Worm (Caenorhabditis elegans) whole organism, L1 larva: ENCODE data around the gene C06B3.6.

Source experiments
- ama-1 ChIP-seq: fragments of 150-350 bp; optimal IDR thresholded peaks from 2 replicates; lab custom pipeline; 2014
- dpl-1 ChIP-seq, 3 experiments: fragments of 150-350 bp in 2 of 3; sonication (generic microtip) in 1 of 3; optimal IDR thresholded peaks; 2 replicates each; lab custom pipeline; 2014 to 2017; ENCODE audit warnings: missing biosample characterization in 3 of 3, missing genetic modification characterization in 3 of 3, missing genetic modification reagents in 3 of 3
- dsc-1 ChIP-seq: sonication (generic microtip); optimal IDR thresholded peaks from 2 replicates; lab custom pipeline; 2016; ENCODE audit warnings: mild to moderate bottlenecking, missing genetic modification characterization, missing compliant biosample characterization
- fos-1 ChIP-seq: fragments of 150-350 bp; optimal IDR thresholded peaks from 2 replicates; lab custom pipeline; 2014; ENCODE audit warnings: missing biosample characterization, missing genetic modification characterization
- lin-13 ChIP-seq: fragments of 150-350 bp; optimal IDR thresholded peaks from 2 replicates; lab custom pipeline; 2014; ENCODE audit warnings: missing biosample characterization, missing genetic modification reagents, missing genetic modification characterization
- lin-15B ChIP-seq: fragments of 150-350 bp; sonication (generic microtip); optimal IDR thresholded peaks from 3 replicates; lab custom pipeline; 2014; ENCODE audit warnings: missing biosample characterization, missing genetic modification characterization
- mdl-1 ChIP-seq, 2 experiments: fragments of 150-350 bp; optimal IDR thresholded peaks; 2 replicates each; lab custom pipeline; 2014 to 2017; ENCODE audit warnings: missing biosample characterization in 2 of 2, missing genetic modification characterization in 2 of 2, inconsistent platforms in 1 of 2
- nhr-28 ChIP-seq: fragments of 150-350 bp; optimal IDR thresholded peaks from 2 replicates; lab custom pipeline; 2014; ENCODE audit warnings: missing biosample characterization, missing genetic modification characterization
- unc-86 ChIP-seq: sonication (generic microtip); optimal IDR thresholded peaks from 2 replicates; lab custom pipeline; 2016; ENCODE audit warnings: missing genetic modification characterization, missing compliant biosample characterization
- zag-1 ChIP-seq: fragments of 150-350 bp; optimal IDR thresholded peaks from 2 replicates; lab custom pipeline; 2014; ENCODE audit warnings: missing biosample characterization, missing genetic modification characterization

ce11 chrV:13906166-13906565, 2.6 kb downstream of the C06B3.6 start, which contains the start of gene stdh-1:
- TF ChIP-seq fos-1 (tag; lab: Kevin White, UChicago) (no peak), lin-15B (no peak), dpl-1 (GFP tag; optimal IDR thresholded peaks at IDR 0.05; lab: Kevin White, UChicago) (no peak), mdl-1 (tag; optimal IDR thresholded peaks at IDR 0.05; lab: Kevin White, UChicago) (no peak), unc-86 (no peak), lin-13 (GFP tag; lab: Kevin White, UChicago) (no peak), dsc-1 (no peak), nhr-28 (no peak), ama-1 (lab: Kevin White, UChicago) (no peak), zag-1 (no peak)
